Worm (Caenorhabditis elegans) whole organism, midembryonic: ENCODE results near the gene nlp-80.

Experiments used
- flt-1 ChIP-seq: fragments of 200-800 bp; sonication (Bioruptor generic); IDR thresholded peaks from 2 replicates; pipeline ENCODE4 v1.3.6; 2022; ENCODE audit warnings: missing genetic modification characterization, missing compliant biosample characterization
- klf-2 ChIP-seq: fragments of 200-800 bp; sonication (Bioruptor generic); conservative IDR thresholded peaks from 2 replicates; pipeline ENCODE4 v1.3.6; 2022; ENCODE audit warnings: missing genetic modification reagents, missing genetic modification characterization, missing compliant biosample characterization
- med-1 ChIP-seq: sonication (generic microtip); optimal IDR thresholded peaks from 2 replicates; lab custom pipeline; 2017; ENCODE audit warnings: missing genetic modification characterization, mild to moderate bottlenecking, missing compliant biosample characterization, antibody characterized with exemption, missing genetic modification reagents; ENCODE audit not compliant: insufficient read depth
- ztf-23 ChIP-seq: fragments of 200-800 bp; sonication (Bioruptor generic); IDR thresholded peaks from 2 replicates; pipeline ENCODE4 v1.3.6; 2022; ENCODE audit warnings: missing genetic modification reagents, missing genetic modification characterization, missing compliant biosample characterization
- ztf-29 ChIP-seq: fragments of 200-800 bp; sonication (Bioruptor generic); IDR thresholded peaks from 2 replicates; pipeline ENCODE4 v1.3.6; 2022; ENCODE audit warnings: missing genetic modification reagents, missing genetic modification characterization, missing compliant biosample characterization

- TF ChIP-seq ztf-29 (GFP tag; lab: Robert Waterston, UW) = no peak
- TF ChIP-seq klf-2 (GFP tag; lab: Robert Waterston, UW) = no peak
- TF ChIP-seq ztf-23 (GFP tag; lab: Robert Waterston, UW) = no peak
- no peak for TF ChIP-seq flt-1
- TF ChIP-seq med-1 (GFP tag; lab: Kevin White, UChicago) = no peak
These were observed 3.5 kb downstream of the nlp-80 start for ce11 chrV:11061887-11062286.
